Worm (Caenorhabditis elegans) whole organism, young adult: ENCODE data around the gene cyp-25A2.

Source experiments
- F39B2.1 ChIP-seq: fragments of 200-800 bp; sonication (Bioruptor generic); IDR thresholded peaks from 2 replicates; pipeline ENCODE4 v1.3.6; 2022; ENCODE audit warnings: missing genetic modification reagents, missing genetic modification characterization, missing compliant biosample characterization
- ZK185.1 ChIP-seq: sonication (generic microtip); optimal IDR thresholded peaks from 2 replicates; lab custom pipeline; 2016; ENCODE audit warnings: mild to moderate bottlenecking, missing genetic modification characterization, missing compliant biosample characterization; ENCODE audit not compliant: poor library complexity, severe bottlenecking
- dpl-1 ChIP-seq: fragments of 150-350 bp; optimal IDR thresholded peaks from 2 replicates; lab custom pipeline; 2014; ENCODE audit warnings: missing biosample characterization, missing genetic modification reagents, missing genetic modification characterization
- egl-44 ChIP-seq: fragments of 200-800 bp; sonication (Bioruptor generic); IDR thresholded peaks from 2 replicates; pipeline ENCODE4 v1.3.6; 2022; ENCODE audit warnings: missing genetic modification reagents, missing genetic modification characterization, missing compliant biosample characterization
- ets-4 ChIP-seq: fragments of 200-800 bp; sonication (Bioruptor generic); optimal IDR thresholded peaks from 2 replicates; lab custom pipeline; 2018; ENCODE audit warnings: mild to moderate bottlenecking, missing genetic modification characterization, missing compliant biosample characterization
- hmg-20 ChIP-seq: fragments of 200-800 bp; sonication (Bioruptor generic); IDR thresholded peaks from 2 replicates; pipeline ENCODE4 v1.3.6; 2022; ENCODE audit warnings: missing genetic modification reagents, missing genetic modification characterization, missing compliant biosample characterization
- snpc-4 ChIP-seq, 5 experiments: fragments of 150-350 bp in 1 of 5; sonication (generic microtip) in 4 of 5; optimal IDR thresholded peaks; 2 replicates each; lab custom pipeline; 2014 to 2018; ENCODE audit warnings: missing genetic modification characterization in 5 of 5, missing biosample characterization in 3 of 5, antibody characterized with exemption in 2 of 5, mild to moderate bottlenecking in 2 of 5, missing compliant biosample characterization in 2 of 5, missing genotype in 2 of 5, moderate library complexity in 2 of 5, missing genetic modification reagents in 1 of 5
- ztf-3 ChIP-seq: fragments of 200-800 bp; sonication (Bioruptor generic); optimal IDR thresholded peaks from 2 replicates; lab custom pipeline; 2018; ENCODE audit warnings: mild to moderate bottlenecking, missing genetic modification characterization, missing compliant biosample characterization

DNA sequence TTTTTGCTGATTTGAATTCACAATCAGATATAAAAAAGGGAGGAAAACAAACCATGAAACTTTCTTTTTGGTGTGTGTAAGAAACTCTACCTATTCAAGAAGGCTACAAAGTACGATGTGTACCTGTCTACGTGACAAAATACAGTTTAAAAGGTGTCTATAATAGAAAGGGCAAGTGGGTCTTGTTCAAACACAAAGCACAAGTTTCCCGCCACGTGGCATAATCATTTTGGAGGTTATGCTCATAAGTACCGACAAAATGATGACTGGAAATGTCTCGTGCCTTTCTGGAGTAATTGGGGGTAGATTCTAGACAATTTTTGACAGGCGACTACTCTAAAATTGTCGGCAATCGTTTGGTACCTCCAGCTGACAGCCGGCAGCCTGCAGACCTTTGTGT, 39.9 kb downstream of the cyp-25A2 start:
- TF ChIP-seq hmg-20 (GFP tag; lab: Robert Waterston, UW) (no peak), snpc-4 (GFP tag; optimal IDR thresholded peaks at IDR 0.05; lab: Kevin White, UChicago) (no peak), snpc-4 (tag; optimal IDR thresholded peaks at IDR 0.05; lab: Kevin White, UChicago) (no peak), dpl-1 (GFP tag; lab: Kevin White, UChicago) (no peak), ets-4 (GFP tag; lab: Kevin White, UChicago) (no peak), ZK185.1 (tag; lab: Kevin White, UChicago) (no peak), egl-44 (GFP tag; lab: Robert Waterston, UW) (0 out of 2 replicates have a peak, but pooled peaks have one; percentile 14), ztf-3 (no peak), F39B2.1 (GFP tag; lab: Robert Waterston, UW) (no peak)
